Worm (Caenorhabditis elegans): ENCODE data around the gene ndc-80.

DNA sequence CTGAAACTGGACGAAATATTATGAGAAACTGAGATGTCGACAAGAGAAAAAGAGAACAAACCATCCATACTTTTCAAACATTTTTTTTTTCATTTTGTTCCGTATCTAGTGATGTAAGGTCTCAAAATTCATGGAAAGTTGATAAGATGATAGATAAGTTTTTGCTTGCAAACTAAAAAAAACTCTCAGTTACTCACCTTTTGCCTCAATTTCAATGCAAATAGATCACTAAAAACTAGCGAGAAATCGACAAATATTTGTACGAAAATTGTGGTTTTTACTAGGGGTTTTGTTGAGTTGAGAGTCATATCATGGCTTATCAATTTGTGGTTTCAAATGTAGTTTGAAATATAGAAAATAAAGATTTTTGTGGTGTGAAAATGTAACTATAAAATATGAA is 25.1 kb upstream of the ndc-80 start:
- TF ChIP-seq elt-1 (tag; optimal IDR thresholded peaks at IDR 0.05) (no peak), lsy-2 (tag; optimal IDR thresholded peaks at IDR 0.05) (no peak), ztf-11 (tag; optimal IDR thresholded peaks at IDR 0.05) (no peak), elt-3 (tag; optimal IDR thresholded peaks at IDR 0.05) (no peak)

Data from whole organism, L2 larva.